Fruit fly (Drosophila melanogaster): ENCODE measurements around the gene CG43051.

DNA sequence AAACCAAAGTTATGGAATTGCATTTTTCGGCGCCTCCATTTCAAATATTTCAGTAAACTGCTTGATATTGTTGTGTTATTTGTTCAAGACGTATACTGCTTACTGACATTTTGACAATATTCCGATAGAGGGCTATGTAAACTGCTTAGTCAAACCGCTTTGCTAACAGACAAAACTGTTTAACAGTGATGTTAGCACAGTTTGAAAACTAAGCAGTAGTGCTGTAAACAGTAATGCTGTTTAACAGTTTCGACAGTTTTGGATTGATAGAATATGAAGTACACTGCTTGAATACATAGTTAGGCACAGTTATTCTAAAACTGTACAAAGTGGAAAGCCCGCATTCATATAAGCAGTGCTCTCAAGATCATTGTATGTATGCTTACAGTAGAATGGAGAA is 12.5 kb downstream of the CG43051 start:
- TF ChIP-seq psq (GFP tag; optimal IDR thresholded peaks at IDR 0.05): no peak
- TF ChIP-seq h (GFP tag; optimal IDR thresholded peaks at IDR 0.05): no peak
- no peak for TF ChIP-seq Mio (GFP tag; optimal IDR thresholded peaks at IDR 0.05)
- TF ChIP-seq br (GFP tag; optimal IDR thresholded peaks at IDR 0.05): no peak

All from whole organism, wandering third instar larva.